Worm (Caenorhabditis elegans) whole organism, L4 larva: ENCODE measurements around the gene fbxb-108.
A peak's percentile ranks its signal among the peaks of the same experiment; 100 is the strongest.

Experiments used
- F26F4.8 ChIP-seq: fragments of 200-800 bp; sonication (Bioruptor generic); conservative IDR thresholded peaks from 2 replicates; pipeline ENCODE4 v1.3.6; 2022; ENCODE audit warnings: missing genetic modification characterization, missing compliant biosample characterization
- F49E8.2 ChIP-seq: sonication (generic microtip); optimal IDR thresholded peaks from 2 replicates; lab custom pipeline; 2016; ENCODE audit warnings: missing compliant biosample characterization, mild to moderate bottlenecking, missing genetic modification characterization, borderline replicate concordance
- R02D3.7 ChIP-seq: fragments of 150-350 bp; sonication (generic microtip); optimal IDR thresholded peaks from 3 replicates; lab custom pipeline; 2014; ENCODE audit warnings: missing biosample characterization, missing genetic modification characterization
- T26A8.4 ChIP-seq: fragments of 200-800 bp; sonication (Bioruptor generic); IDR thresholded peaks from 2 replicates; pipeline ENCODE4 v1.3.6; 2022; ENCODE audit warnings: missing genetic modification characterization, missing compliant biosample characterization
- Y105C5A.15 ChIP-seq: fragments of 200-800 bp; sonication (Bioruptor generic); IDR thresholded peaks from 2 replicates; pipeline ENCODE4 v1.3.6; 2022; ENCODE audit warnings: missing genetic modification characterization, missing compliant biosample characterization
- Y48G9A.11 ChIP-seq: fragments of 200-800 bp; sonication (Bioruptor generic); IDR thresholded peaks from 2 replicates; pipeline ENCODE4 v1.3.6; 2022; ENCODE audit warnings: missing genetic modification reagents, missing genetic modification characterization, missing compliant biosample characterization
- aha-1 ChIP-seq: fragments of 150-350 bp; peaks from one replicate; lab custom pipeline; 2014; ENCODE audit warnings: missing biosample characterization, missing genetic modification characterization
- ama-1 ChIP-seq: fragments of 150-350 bp; optimal IDR thresholded peaks from 2 replicates; lab custom pipeline; 2014; ENCODE audit warnings: inconsistent platforms, mixed read lengths
- ces-1 ChIP-seq: fragments of 150-350 bp; sonication (generic microtip); optimal IDR thresholded peaks from 4 replicates; lab custom pipeline; 2014; ENCODE audit warnings: missing biosample characterization, missing genetic modification reagents, missing genetic modification characterization
- daf-16 ChIP-seq, 3 experiments: sonication (generic microtip); optimal IDR thresholded peaks; 2 replicates each; lab custom pipeline; 2016 to 2017; ENCODE audit warnings: missing genetic modification characterization in 3 of 3, missing genetic modification reagents in 3 of 3, mild to moderate bottlenecking in 2 of 3, missing compliant biosample characterization in 2 of 3, missing biosample characterization in 1 of 3, moderate library complexity in 1 of 3
- daf-8 ChIP-seq: fragments of 200-800 bp; sonication (Bioruptor generic); IDR thresholded peaks from 2 replicates; pipeline ENCODE4 v1.3.6; 2022; ENCODE audit warnings: missing genetic modification characterization, missing compliant biosample characterization
- dmd-9 ChIP-seq: fragments of 200-800 bp; sonication (Bioruptor generic); IDR thresholded peaks from 2 replicates; pipeline ENCODE4 v1.3.6; 2022; ENCODE audit warnings: missing genetic modification reagents, missing genetic modification characterization, missing compliant biosample characterization
- fkh-10 ChIP-seq: fragments of 150-350 bp; optimal IDR thresholded peaks from 2 replicates; lab custom pipeline; 2014; ENCODE audit warnings: missing biosample characterization, missing genetic modification reagents, missing genetic modification characterization
- lim-7 ChIP-seq: fragments of 200-800 bp; sonication (Bioruptor generic); IDR thresholded peaks from 2 replicates; pipeline ENCODE4 v1.3.6; 2022; ENCODE audit warnings: missing genetic modification characterization, missing compliant biosample characterization
- lin-13 ChIP-seq: fragments of 150-350 bp; optimal IDR thresholded peaks from 2 replicates; lab custom pipeline; 2014; ENCODE audit warnings: missing biosample characterization, missing genetic modification reagents, missing genetic modification characterization
- lin-38 ChIP-seq: fragments of 200-800 bp; sonication (Bioruptor generic); IDR thresholded peaks from 2 replicates; pipeline ENCODE4 v1.3.6; 2022; ENCODE audit warnings: missing genetic modification reagents, missing genetic modification characterization, missing compliant biosample characterization
- lin-39 ChIP-seq: fragments of 150-350 bp; optimal IDR thresholded peaks from 2 replicates; lab custom pipeline; 2014; ENCODE audit warnings: missing biosample characterization, missing genetic modification reagents, missing genetic modification characterization
- lsy-2 ChIP-seq, 2 experiments: fragments of 150-350 bp in 1 of 2; sonication (generic microtip) in 1 of 2; optimal IDR thresholded peaks; 2 replicates each; lab custom pipeline; 2014 to 2017; ENCODE audit warnings: missing biosample characterization in 2 of 2, missing genetic modification characterization in 2 of 2
- mxl-2 ChIP-seq: fragments of 200-800 bp; sonication (Bioruptor generic); conservative IDR thresholded peaks from 2 replicates; pipeline ENCODE4 v1.3.6; 2022; ENCODE audit warnings: missing genetic modification reagents, missing genetic modification characterization, missing compliant biosample characterization
- nhr-102 ChIP-seq: sonication (generic microtip); optimal IDR thresholded peaks from 2 replicates; lab custom pipeline; 2016; ENCODE audit warnings: mild to moderate bottlenecking, missing genetic modification characterization, moderate library complexity, missing compliant biosample characterization
- nhr-25 ChIP-seq: sonication (generic microtip); optimal IDR thresholded peaks from 2 replicates; lab custom pipeline; 2017; ENCODE audit warnings: missing genetic modification characterization, mild to moderate bottlenecking, missing compliant biosample characterization, antibody characterized with exemption, moderate library complexity, borderline replicate concordance; ENCODE audit not compliant: insufficient read depth
- nhr-28 ChIP-seq: fragments of 150-350 bp; optimal IDR thresholded peaks from 2 replicates; lab custom pipeline; 2014; ENCODE audit warnings: missing biosample characterization, missing genetic modification characterization
- nhr-42 ChIP-seq: fragments of 200-800 bp; sonication (Bioruptor generic); IDR thresholded peaks from 2 replicates; pipeline ENCODE4 v1.3.6; 2022; ENCODE audit warnings: missing genetic modification characterization, missing compliant biosample characterization
- set-16 ChIP-seq: fragments of 200-800 bp; sonication (Bioruptor generic); IDR thresholded peaks from 2 replicates; pipeline ENCODE4 v1.3.6; 2022; ENCODE audit warnings: missing genetic modification reagents, missing genetic modification characterization, missing compliant biosample characterization
- snpc-4 ChIP-seq: fragments of 150-350 bp; optimal IDR thresholded peaks from 2 replicates; lab custom pipeline; 2014; ENCODE audit warnings: missing biosample characterization, missing genetic modification characterization
- spr-1 ChIP-seq: sonication (generic microtip); optimal IDR thresholded peaks from 2 replicates; lab custom pipeline; 2016; ENCODE audit warnings: mild to moderate bottlenecking, missing genetic modification characterization, missing compliant biosample characterization
- tra-1 ChIP-seq: fragments of 200-800 bp; sonication (Bioruptor generic); IDR thresholded peaks from 2 replicates; pipeline ENCODE4 v1.3.6; 2022; ENCODE audit warnings: missing genetic modification reagents, missing genetic modification characterization, missing compliant biosample characterization
- unc-62 ChIP-seq, 3 experiments: fragments of 150-350 bp in 1 of 3; sonication (generic microtip); optimal IDR thresholded peaks in 2 of 3; peaks in 1 of 3; 1 replicate in 1 of 3; 2 replicates in 2 of 3; lab custom pipeline; 2014 to 2017; ENCODE audit warnings: missing biosample characterization in 3 of 3, missing genetic modification characterization in 3 of 3, missing genetic modification reagents in 3 of 3, missing genotype in 1 of 3
- zfp-2 ChIP-seq: sonication (generic microtip); optimal IDR thresholded peaks from 2 replicates; lab custom pipeline; 2016; ENCODE audit warnings: mild to moderate bottlenecking, missing genetic modification characterization, missing compliant biosample characterization
- ztf-11 ChIP-seq: fragments of 150-350 bp; optimal IDR thresholded peaks from 2 replicates; lab custom pipeline; 2014; ENCODE audit warnings: missing biosample characterization, missing genetic modification characterization

Gene fbxb-108

DNA sequence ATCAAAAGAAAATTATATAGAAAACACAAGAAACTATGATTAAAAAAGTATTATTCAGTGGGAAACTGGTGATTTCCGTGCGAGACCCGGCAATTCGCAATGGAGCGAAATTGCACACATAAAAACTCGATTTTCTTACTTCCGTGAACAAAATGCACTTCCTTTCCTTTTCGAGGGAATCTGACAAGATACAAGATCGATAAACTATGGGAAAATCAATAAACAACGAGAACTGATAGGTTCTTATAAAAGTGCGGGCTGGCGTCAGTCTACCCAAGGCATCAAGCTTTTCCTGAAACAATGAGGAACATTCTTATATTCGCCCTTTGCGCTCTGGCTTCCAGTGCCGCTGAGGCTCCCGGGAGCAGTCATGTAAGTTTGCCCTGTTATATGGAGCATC is 11.8 kb upstream of the fbxb-108 start, which contains the start of gene F29A7.3:
TSS of gene F29A7.3 (plus strand) at position 301 of the 400 bp plus-strand sequence.
- TF ChIP-seq snpc-4 (tag; lab: Kevin White, UChicago), result no peak

- TF ChIP-seq R02D3.7 (tag; lab: Kevin White, UChicago) (no peak), set-16 (GFP tag; lab: Robert Waterston, UW) (peak; percentile 91)
- TF ChIP-seq, all 104 proteins: peak for 1
Observed at ce11 chrII:2754595-2754994, 10.2 kb upstream of the fbxb-108 start.

- TF ChIP-seq ztf-11 (tag; lab: Kevin White, UChicago), result no peak
- TF ChIP-seq unc-62 (GFP tag; optimal IDR thresholded peaks at IDR 0.05 in 1 of 2; lab: Kevin White, UChicago), result peak in 1 of 2 experiments; percentile 94
- no peak for TF ChIP-seq unc-62 (tag; optimal IDR thresholded peaks at IDR 0.05; lab: Kevin White, UChicago)
- no peak for TF ChIP-seq nhr-25 (tag; lab: Kevin White, UChicago)
- TF ChIP-seq aha-1 (tag; lab: Kevin White, UChicago), result peak; percentile 53
- no peak for TF ChIP-seq lin-13 (GFP tag; lab: Kevin White, UChicago)
- TF ChIP-seq spr-1 (tag; lab: Kevin White, UChicago), result no peak
- TF ChIP-seq, all 104 proteins: peak for 2
Observed at ce11 chrII:2756351-2756750, 8.4 kb upstream of the fbxb-108 start.

ce11 chrII:2757954-2758353 is 6.8 kb upstream of the fbxb-108 start, which contains the start of gene F29A7.8:
Gene F29A7.8, minus strand, starts transcription at chrII:2758054.
- no peak for TF ChIP-seq nhr-28 (tag; lab: Kevin White, UChicago)
- no peak for TF ChIP-seq tra-1
- TF ChIP-seq ama-1 (lab: Kevin White, UChicago), result no peak
- no peak for TF ChIP-seq zfp-2 (tag; lab: Kevin White, UChicago)
- no peak for TF ChIP-seq fkh-10 (GFP tag; lab: Kevin White, UChicago)
- TF ChIP-seq aha-1 (tag; lab: Kevin White, UChicago), result peak; percentile 12

ce11 chrII:2758476-2758875 is 6.3 kb upstream of the fbxb-108 start, which contains the start of gene fbxb-107:
Gene fbxb-107, plus strand, starts transcription at chrII:2758772.
- TF ChIP-seq T26A8.4 (no peak), dmd-9 (GFP tag; lab: Robert Waterston, UW) (no peak), Y105C5A.15 (GFP tag; lab: Robert Waterston, UW) (no peak), F49E8.2 (tag; lab: Kevin White, UChicago) (no peak), mxl-2 (GFP tag; lab: Robert Waterston, UW) (no peak), nhr-102 (tag; lab: Kevin White, UChicago) (no peak), lsy-2 (tag; optimal IDR thresholded peaks at IDR 0.05; lab: Kevin White, UChicago) (no peak)

- TF ChIP-seq F26F4.8 (GFP tag; lab: Robert Waterston, UW), result no peak
- no peak for TF ChIP-seq daf-8 (GFP tag; lab: Robert Waterston, UW)
- no peak for TF ChIP-seq nhr-28 (tag; lab: Kevin White, UChicago)
- TF ChIP-seq lin-38 (GFP tag; lab: Robert Waterston, UW), result no peak
- TF ChIP-seq, all 104 proteins: peak for 0
Observed at ce11 chrII:2762108-2762507, 2.7 kb upstream of the fbxb-108 start, which contains the start of gene fbxb-106. Gene fbxb-106, plus strand, starts transcription at chrII:2762408.

DNA sequence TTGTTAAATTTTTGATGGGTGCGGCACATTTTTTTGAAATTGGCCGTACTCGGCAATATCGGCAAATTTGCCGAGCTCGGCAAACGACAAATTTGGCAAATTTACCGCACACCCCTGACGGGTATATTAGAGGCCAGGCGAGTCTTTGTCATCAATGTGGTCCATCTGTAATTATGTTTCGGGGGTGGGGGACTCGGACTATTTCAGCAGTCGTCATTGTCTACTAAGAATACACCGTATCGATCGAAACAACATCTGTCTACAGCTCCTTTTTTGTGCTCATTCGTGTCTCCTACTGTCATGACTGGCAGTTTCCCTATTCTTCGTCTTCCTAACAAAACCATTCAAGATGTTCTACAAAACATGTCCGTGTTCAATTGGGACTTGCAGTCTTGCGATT is 1.6 kb downstream of the fbxb-108 start, which contains the start of gene F08D12.15:
TSS of gene F08D12.15 (plus strand) at position 301 of the 400 bp plus-strand sequence.
- no peak for TF ChIP-seq nhr-42 (GFP tag; lab: Robert Waterston, UW)

ce11 chrII:2769021-2769420 is 4.3 kb downstream of the fbxb-108 start, which contains the start of gene F08D12.7:
Gene F08D12.7, minus strand, starts transcription at chrII:2769121.
- TF ChIP-seq Y48G9A.11 (GFP tag; lab: Robert Waterston, UW), result no peak
- no peak for TF ChIP-seq lin-39
- TF ChIP-seq ces-1 (GFP tag; lab: Kevin White, UChicago), result no peak
- no peak for TF ChIP-seq dmd-9 (GFP tag; lab: Robert Waterston, UW)
- peak in 1 of 2 experiments; percentile 36 for TF ChIP-seq daf-16 (GFP tag; optimal IDR thresholded peaks at IDR 0.05; lab: Kevin White, UChicago)
- TF ChIP-seq daf-16 (tag; optimal IDR thresholded peaks at IDR 0.05; lab: Kevin White, UChicago), result no peak
- no peak for TF ChIP-seq lim-7 (GFP tag; lab: Robert Waterston, UW)
